Worm (Caenorhabditis elegans) whole organism, early embryonic: Measurements from ENCODE around the gene ncs-7.

Source experiments
- F13C5.2 ChIP-seq: sonication (generic microtip); optimal IDR thresholded peaks from 2 replicates; lab custom pipeline; 2017; ENCODE audit warnings: mild to moderate bottlenecking, missing genetic modification characterization, inconsistent platforms, missing compliant biosample characterization
- hmbx-1 ChIP-seq: sonication (generic microtip); optimal IDR thresholded peaks from 2 replicates; lab custom pipeline; 2016; ENCODE audit warnings: mild to moderate bottlenecking, missing genetic modification characterization, missing compliant biosample characterization
- tbx-37 ChIP-seq: fragments of 200-800 bp; sonication (Bioruptor generic); conservative IDR thresholded peaks from 2 replicates; pipeline ENCODE4 v1.3.6; 2022; ENCODE audit warnings: missing genetic modification reagents, missing genetic modification characterization, missing compliant biosample characterization

ce11 chrX:17625245-17625644, 10.9 kb downstream of the ncs-7 start:
- TF ChIP-seq F13C5.2 (no peak), tbx-37 (GFP tag; lab: Robert Waterston, UW) (no peak), hmbx-1 (tag; lab: Kevin White, UChicago) (no peak)
